Worm (Caenorhabditis elegans): Measurements from ENCODE around the gene T04C9.1.

The T04C9.1 gene

ce11 chrIII:6002024-6002423 is 9.0 kb downstream of the T04C9.1 start:
- no peak for TF ChIP-seq ama-1 (optimal IDR thresholded peaks at IDR 0.05)
- no peak for TF ChIP-seq efl-1 (optimal IDR thresholded peaks at IDR 0.05)
- TF ChIP-seq efl-1 (GFP tag; optimal IDR thresholded peaks at IDR 0.05 in 1 of 2), result peak in 1 of 2 experiments; percentile 51

ce11 chrIII:6006453-6006852 is 13.4 kb downstream of the T04C9.1 start:
- no peak for TF ChIP-seq rnt-1 (tag; optimal IDR thresholded peaks at IDR 0.05)
- no peak for TF ChIP-seq unc-130 (tag; optimal IDR thresholded peaks at IDR 0.05)
- no peak for TF ChIP-seq snpc-4 (tag; optimal IDR thresholded peaks at IDR 0.05)
- TF ChIP-seq tbx-2 (tag; optimal IDR thresholded peaks at IDR 0.05), result no peak
- TF ChIP-seq elt-2 (tag; optimal IDR thresholded peaks at IDR 0.05), result no peak
- no peak for TF ChIP-seq C34B4.2 (tag; optimal IDR thresholded peaks at IDR 0.05)
- TF ChIP-seq unc-30 (tag; optimal IDR thresholded peaks at IDR 0.05), result no peak
- TF ChIP-seq dsc-1 (tag; optimal IDR thresholded peaks at IDR 0.05), result peak; percentile 12
- no peak for TF ChIP-seq ces-1 (GFP tag; optimal IDR thresholded peaks at IDR 0.05)
- no peak for TF ChIP-seq efl-1 (optimal IDR thresholded peaks at IDR 0.05)
- TF ChIP-seq efl-1 (GFP tag; optimal IDR thresholded peaks at IDR 0.05 in 1 of 2), result peak in 1 of 2 experiments; percentile 90
- no peak for TF ChIP-seq nhr-12 (tag; optimal IDR thresholded peaks at IDR 0.05)
- no peak for TF ChIP-seq efl-3 (GFP tag; optimal IDR thresholded peaks at IDR 0.05)
- TF ChIP-seq ceh-82 (tag; optimal IDR thresholded peaks at IDR 0.05), result no peak

ce11 chrIII:6008989-6009610 is 16.1 kb downstream of the T04C9.1 start, which contains the start of the genes gcna-1 and eftu-2:
gcna-1 (minus strand) TSS chrIII:6009084.
eftu-2 (plus strand) TSS chrIII:6009560.
- no peak for TF ChIP-seq fos-1 (tag; optimal IDR thresholded peaks at IDR 0.05)
- TF ChIP-seq pax-3 (tag; optimal IDR thresholded peaks at IDR 0.05), result no peak
- TF ChIP-seq F16B12.6 (tag; optimal IDR thresholded peaks at IDR 0.05), result peak; percentile 76
- no peak for TF ChIP-seq ceh-8 (GFP tag; optimal IDR thresholded peaks at IDR 0.05)
- peak in 1 of 6 experiments; percentile 3 for TF ChIP-seq elt-3 (tag; optimal IDR thresholded peaks at IDR 0.05)
- no peak for TF ChIP-seq hlh-17 (GFP tag; optimal IDR thresholded peaks at IDR 0.05; ENCODE audit: borderline replicate concordance)
- no peak for TF ChIP-seq mep-1 (tag; optimal IDR thresholded peaks at IDR 0.05)
- TF ChIP-seq irx-1 (tag; optimal IDR thresholded peaks at IDR 0.05), result peak; percentile 56
- no peak for TF ChIP-seq fkh-8 (tag; optimal IDR thresholded peaks at IDR 0.05)
- TF ChIP-seq nhr-77 (tag; optimal IDR thresholded peaks at IDR 0.05), result no peak
- peak in 1 of 2 experiments; percentile 25 for TF ChIP-seq mdl-1 (tag; optimal IDR thresholded peaks at IDR 0.05)
- TF ChIP-seq nhr-85 (tag), result peak; percentile 69
- no peak for TF ChIP-seq ceh-82 (tag; optimal IDR thresholded peaks at IDR 0.05)
- peak; percentile 19 for TF ChIP-seq lin-13 (GFP tag; optimal IDR thresholded peaks at IDR 0.05)
- no peak for TF ChIP-seq ama-1 (optimal IDR thresholded peaks at IDR 0.05)
- no peak for TF ChIP-seq aha-1 (tag; optimal IDR thresholded peaks at IDR 0.05)
- no peak for TF ChIP-seq Y116A8C.19 (tag; optimal IDR thresholded peaks at IDR 0.05; ENCODE audit: borderline replicate concordance)
- peak; percentile 8; the same call in 1 of the 2 replicates for TF ChIP-seq nhr-19 (GFP tag; conservative IDR thresholded peaks at IDR 0.05)
- peak; percentile 60 for TF ChIP-seq swsn-7 (tag; optimal IDR thresholded peaks at IDR 0.05)
- peak; percentile 53 for TF ChIP-seq dsc-1 (tag; optimal IDR thresholded peaks at IDR 0.05)
- no peak for TF ChIP-seq nhr-76 (tag; optimal IDR thresholded peaks at IDR 0.05)
- TF ChIP-seq alr-1 (tag; optimal IDR thresholded peaks at IDR 0.05; ENCODE audit: borderline replicate concordance), result no peak
- TF ChIP-seq tlp-1 (tag; optimal IDR thresholded peaks at IDR 0.05), result no peak
- TF ChIP-seq nhr-90 (tag; optimal IDR thresholded peaks at IDR 0.05; ENCODE audit: poor library complexity), result peak; percentile 43
- no peak for TF ChIP-seq nhr-84 (tag; optimal IDR thresholded peaks at IDR 0.05)
- TF ChIP-seq nhr-11 (tag; optimal IDR thresholded peaks at IDR 0.05), result no peak
- no peak for TF ChIP-seq pag-3 (tag; optimal IDR thresholded peaks at IDR 0.05; ENCODE audit: borderline replicate concordance, insufficient read depth)
- TF ChIP-seq ces-1 (GFP tag; optimal IDR thresholded peaks at IDR 0.05), result no peak
- peak; percentile 68 for TF ChIP-seq snu-23 (GFP tag; optimal IDR thresholded peaks at IDR 0.05)
- no peak for TF ChIP-seq jun-1 (tag; optimal IDR thresholded peaks at IDR 0.05)
- TF ChIP-seq grh-1 (GFP tag; IDR thresholded peaks at IDR 0.05), result no peak
- TF ChIP-seq lir-3 (tag; optimal IDR thresholded peaks at IDR 0.05; ENCODE audit: poor library complexity), result no peak
- TF ChIP-seq hpl-2 (GFP tag; optimal IDR thresholded peaks at IDR 0.05), result no peak
- TF ChIP-seq unc-130 (tag; optimal IDR thresholded peaks at IDR 0.05), result no peak
- no peak for TF ChIP-seq egl-27 (tag; optimal IDR thresholded peaks at IDR 0.05)
- no peak for TF ChIP-seq mab-9 (GFP tag; IDR thresholded peaks at IDR 0.05)
- TF ChIP-seq zag-1 (tag; optimal IDR thresholded peaks at IDR 0.05), result no peak
- TF ChIP-seq ceh-90 (tag; optimal IDR thresholded peaks at IDR 0.05), result no peak
- no peak for TF ChIP-seq elt-2 (tag; optimal IDR thresholded peaks at IDR 0.05)
